Worm (Caenorhabditis elegans) whole organism, young adult: ENCODE measurements around the gene F22E5.2.

Experiments
- C06A6.2 ChIP-seq: fragments of 200-800 bp; sonication (Bioruptor generic); conservative IDR thresholded peaks from 2 replicates; pipeline ENCODE4 v1.3.6; 2022; ENCODE audit warnings: missing genetic modification characterization, missing compliant biosample characterization
- Y53G8AR.9 ChIP-seq: fragments of 200-800 bp; sonication (Bioruptor generic); conservative IDR thresholded peaks from 2 replicates; pipeline ENCODE4 v1.3.6; 2022; ENCODE audit warnings: missing genetic modification reagents, missing genetic modification characterization, missing compliant biosample characterization
- ZK185.1 ChIP-seq: sonication (generic microtip); optimal IDR thresholded peaks from 2 replicates; lab custom pipeline; 2016; ENCODE audit warnings: mild to moderate bottlenecking, missing genetic modification characterization, missing compliant biosample characterization; ENCODE audit not compliant: poor library complexity, severe bottlenecking
- lag-1 ChIP-seq: fragments of 200-800 bp; sonication (Bioruptor generic); IDR thresholded peaks from 2 replicates; pipeline ENCODE4 v1.3.6; 2022; ENCODE audit warnings: missing genetic modification reagents, missing genetic modification characterization, missing compliant biosample characterization
- madf-8 ChIP-seq: fragments of 200-800 bp; sonication (Bioruptor generic); conservative IDR thresholded peaks from 2 replicates; pipeline ENCODE4 v1.3.6; 2022; ENCODE audit warnings: missing genetic modification reagents, missing genetic modification characterization, missing compliant biosample characterization
- mxl-1 ChIP-seq: sonication (generic microtip); optimal IDR thresholded peaks from 2 replicates; lab custom pipeline; 2016; ENCODE audit warnings: missing genetic modification characterization, missing compliant biosample characterization
- nhr-90 ChIP-seq: sonication (generic microtip); optimal IDR thresholded peaks from 2 replicates; lab custom pipeline; 2016; ENCODE audit warnings: missing genotype, mild to moderate bottlenecking, missing genetic modification characterization, missing compliant biosample characterization
- repo-1 ChIP-seq: sonication (generic microtip); optimal IDR thresholded peaks from 2 replicates; lab custom pipeline; 2017; ENCODE audit warnings: mild to moderate bottlenecking, missing genetic modification characterization, missing compliant biosample characterization
- unc-130 ChIP-seq: sonication (generic microtip); optimal IDR thresholded peaks from 2 replicates; lab custom pipeline; 2016; ENCODE audit warnings: missing genetic modification reagents, missing genetic modification characterization, missing compliant biosample characterization
- unc-62 ChIP-seq: fragments of 150-350 bp; optimal IDR thresholded peaks from 2 replicates; lab custom pipeline; 2014; ENCODE audit warnings: missing biosample characterization, missing genetic modification reagents, missing genetic modification characterization

DNA sequence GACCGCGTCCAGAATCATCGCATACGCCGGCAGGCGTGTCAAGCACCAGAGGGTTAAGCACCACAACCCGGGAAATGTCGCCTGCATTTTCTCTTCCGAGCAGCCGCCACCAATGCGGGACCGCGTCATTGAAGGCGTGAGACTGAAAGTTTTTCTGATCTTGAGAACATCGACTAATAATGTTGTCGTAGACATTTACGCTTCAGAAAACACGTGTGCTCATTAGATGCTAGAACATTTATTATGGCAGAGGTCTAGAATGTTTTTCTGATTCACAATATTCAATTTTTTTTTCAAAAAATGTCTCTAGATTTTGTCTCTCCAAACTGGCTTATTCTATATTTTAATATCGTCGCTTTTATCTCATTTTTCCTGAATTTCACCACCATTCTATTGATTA is 8.6 kb upstream of the F22E5.2 start, which contains the start of gene sri-47:
- no peak for TF ChIP-seq madf-8 (GFP tag; lab: Robert Waterston, UW)
- TF ChIP-seq unc-130, result no peak
- no peak for TF ChIP-seq ZK185.1 (tag; lab: Kevin White, UChicago)
- no peak for TF ChIP-seq lag-1 (GFP tag; lab: Robert Waterston, UW)
- no peak for TF ChIP-seq C06A6.2 (GFP tag; lab: Robert Waterston, UW)
- no peak for TF ChIP-seq mxl-1 (tag; lab: Kevin White, UChicago)
- TF ChIP-seq unc-62 (GFP tag; lab: Kevin White, UChicago), result no peak
- no peak for TF ChIP-seq nhr-90 (tag; lab: Kevin White, UChicago)
- TF ChIP-seq Y53G8AR.9 (GFP tag; lab: Robert Waterston, UW), result no peak
- TF ChIP-seq repo-1 (tag; lab: Kevin White, UChicago), result no peak
